Worm (Caenorhabditis elegans) whole organism, mixed stage, embryonic: ENCODE data around the gene C40C9.3.

Experiments
- M03D4.4 ChIP-seq: sonication (generic microtip); optimal IDR thresholded peaks from 2 replicates; lab custom pipeline; 2017; ENCODE audit warnings: mild to moderate bottlenecking, missing genetic modification characterization, missing compliant biosample characterization
- bed-3 ChIP-seq: fragments of 200-800 bp; sonication (Bioruptor generic); optimal IDR thresholded peaks from 3 replicates; lab custom pipeline; 2018; ENCODE audit warnings: mild to moderate bottlenecking, missing genetic modification characterization, moderate library complexity, missing compliant biosample characterization
- blmp-1 ChIP-seq: fragments of 150-350 bp; optimal IDR thresholded peaks from 2 replicates; lab custom pipeline; 2014; ENCODE audit warnings: missing biosample characterization, missing genetic modification characterization
- ceh-39 ChIP-seq: fragments of 150-350 bp; optimal IDR thresholded peaks from 2 replicates; lab custom pipeline; 2014; ENCODE audit warnings: missing biosample characterization, missing genetic modification characterization
- ceh-43 ChIP-seq: fragments of 200-800 bp; sonication (Bioruptor generic); optimal IDR thresholded peaks from 2 replicates; lab custom pipeline; 2018; ENCODE audit warnings: mild to moderate bottlenecking, missing genetic modification characterization, moderate library complexity, missing compliant biosample characterization
- ceh-83 ChIP-seq: fragments of 200-800 bp; sonication (Bioruptor generic); optimal IDR thresholded peaks from 2 replicates; lab custom pipeline; 2018; ENCODE audit warnings: mild to moderate bottlenecking, missing genetic modification characterization, missing compliant biosample characterization
- ces-1 ChIP-seq: fragments of 150-350 bp; optimal IDR thresholded peaks from 2 replicates; lab custom pipeline; 2014; ENCODE audit warnings: missing biosample characterization, missing genetic modification reagents, missing genetic modification characterization
- cnd-1 ChIP-seq: fragments of 200-800 bp; sonication (Bioruptor generic); optimal IDR thresholded peaks from 2 replicates; lab custom pipeline; 2018; ENCODE audit warnings: mild to moderate bottlenecking, missing genetic modification characterization, missing compliant biosample characterization
- drap-1 ChIP-seq: fragments of 200-800 bp; sonication (Bioruptor generic); optimal IDR thresholded peaks from 3 replicates; lab custom pipeline; 2018; ENCODE audit warnings: mild to moderate bottlenecking, missing genetic modification characterization, missing compliant biosample characterization
- elt-1 ChIP-seq: sonication (generic microtip); optimal IDR thresholded peaks from 2 replicates; lab custom pipeline; 2017; ENCODE audit warnings: missing genetic modification characterization, mild to moderate bottlenecking, missing compliant biosample characterization, antibody characterized with exemption, moderate library complexity, borderline replicate concordance; ENCODE audit not compliant: insufficient read depth
- elt-3 ChIP-seq: fragments of 150-350 bp; optimal IDR thresholded peaks from 2 replicates; lab custom pipeline; 2014; ENCODE audit warnings: missing biosample characterization, missing genetic modification characterization
- flh-1 ChIP-seq: fragments of 200-800 bp; sonication (Bioruptor generic); optimal IDR thresholded peaks from 2 replicates; lab custom pipeline; 2018; ENCODE audit warnings: mild to moderate bottlenecking, missing genetic modification characterization, moderate library complexity, missing compliant biosample characterization
- ham-2 ChIP-seq: fragments of 200-800 bp; sonication (Bioruptor generic); optimal IDR thresholded peaks from 2 replicates; lab custom pipeline; 2018; ENCODE audit warnings: mild to moderate bottlenecking, missing genetic modification characterization, missing compliant biosample characterization
- hlh-1 ChIP-seq: fragments of 150-350 bp; optimal IDR thresholded peaks from 2 replicates; lab custom pipeline; 2014; ENCODE audit warnings: missing biosample characterization, missing genetic modification reagents, missing genetic modification characterization
- lin-13 ChIP-seq: fragments of 150-350 bp; optimal IDR thresholded peaks from 2 replicates; lab custom pipeline; 2014; ENCODE audit warnings: missing biosample characterization, missing genetic modification characterization
- lin-32 ChIP-seq: fragments of 200-800 bp; sonication (Bioruptor generic); optimal IDR thresholded peaks from 2 replicates; lab custom pipeline; 2018; ENCODE audit warnings: mild to moderate bottlenecking, missing genetic modification characterization, missing compliant biosample characterization
- lsy-2 ChIP-seq: fragments of 150-350 bp; optimal IDR thresholded peaks from 2 replicates; lab custom pipeline; 2014; ENCODE audit warnings: missing biosample characterization, missing genetic modification characterization
- mab-5 ChIP-seq: fragments of 150-350 bp; optimal IDR thresholded peaks from 2 replicates; lab custom pipeline; 2014; ENCODE audit warnings: missing biosample characterization, missing genetic modification characterization
- mep-1 ChIP-seq: fragments of 150-350 bp; optimal IDR thresholded peaks from 2 replicates; lab custom pipeline; 2017; ENCODE audit warnings: missing biosample characterization, missing genetic modification reagents, missing genetic modification characterization, inconsistent platforms
- mls-2 ChIP-seq: sonication (generic microtip); optimal IDR thresholded peaks from 2 replicates; lab custom pipeline; 2016; ENCODE audit warnings: mild to moderate bottlenecking, missing genetic modification characterization, moderate library complexity, missing compliant biosample characterization
- nhr-12 ChIP-seq: fragments of 150-350 bp; optimal IDR thresholded peaks from 2 replicates; lab custom pipeline; 2014; ENCODE audit warnings: missing biosample characterization, missing genetic modification characterization
- nhr-2 ChIP-seq: fragments of 150-350 bp; optimal IDR thresholded peaks from 2 replicates; lab custom pipeline; 2014; ENCODE audit warnings: missing biosample characterization, missing genetic modification characterization
- nhr-237 ChIP-seq: fragments of 150-350 bp; optimal IDR thresholded peaks from 2 replicates; lab custom pipeline; 2014; ENCODE audit warnings: missing biosample characterization, missing genetic modification characterization
- nhr-28 ChIP-seq: fragments of 150-350 bp; optimal IDR thresholded peaks from 2 replicates; lab custom pipeline; 2014; ENCODE audit warnings: missing biosample characterization, missing genetic modification characterization
- nhr-76 ChIP-seq: sonication (generic microtip); optimal IDR thresholded peaks from 2 replicates; lab custom pipeline; 2017; ENCODE audit warnings: missing biosample characterization, missing genetic modification characterization
- pha-4 ChIP-seq: fragments of 150-350 bp; optimal IDR thresholded peaks from 2 replicates; lab custom pipeline; 2018; ENCODE audit warnings: missing biosample characterization, missing genetic modification reagents, missing genetic modification characterization
- sem-2 ChIP-seq: fragments of 200-800 bp; sonication (Bioruptor generic); optimal IDR thresholded peaks from 2 replicates; lab custom pipeline; 2018; ENCODE audit warnings: mild to moderate bottlenecking, missing genetic modification characterization, missing compliant biosample characterization
- snpc-4 ChIP-seq: fragments of 150-350 bp; optimal IDR thresholded peaks from 2 replicates; lab custom pipeline; 2014; ENCODE audit warnings: missing biosample characterization, missing genetic modification characterization
- sptf-1 ChIP-seq: sonication (generic microtip); optimal IDR thresholded peaks from 2 replicates; lab custom pipeline; 2017; ENCODE audit warnings: mild to moderate bottlenecking, missing genetic modification characterization, moderate library complexity, missing compliant biosample characterization
- tbx-8 ChIP-seq: fragments of 200-800 bp; sonication (Bioruptor generic); optimal IDR thresholded peaks from 2 replicates; lab custom pipeline; 2018; ENCODE audit warnings: mild to moderate bottlenecking, missing genetic modification characterization, moderate library complexity, missing compliant biosample characterization
- unc-120 ChIP-seq: sonication (generic microtip); optimal IDR thresholded peaks from 2 replicates; lab custom pipeline; 2017; ENCODE audit warnings: missing genetic modification characterization, missing compliant biosample characterization; ENCODE audit not compliant: poor library complexity, severe bottlenecking
- unc-39 ChIP-seq: fragments of 150-350 bp; optimal IDR thresholded peaks from 2 replicates; lab custom pipeline; 2014; ENCODE audit warnings: missing biosample characterization, missing genetic modification characterization
- unc-62 ChIP-seq: fragments of 150-350 bp; optimal IDR thresholded peaks from 2 replicates; lab custom pipeline; 2014; ENCODE audit warnings: missing biosample characterization, missing genetic modification reagents, missing genetic modification characterization
- zip-8 ChIP-seq: fragments of 150-350 bp; optimal IDR thresholded peaks from 2 replicates; lab custom pipeline; 2014; ENCODE audit warnings: missing biosample characterization, missing genetic modification characterization
- ztf-11 ChIP-seq: fragments of 150-350 bp; optimal IDR thresholded peaks from 2 replicates; lab custom pipeline; 2014; ENCODE audit warnings: missing biosample characterization, missing genetic modification characterization

The C40C9.3 gene

DNA sequence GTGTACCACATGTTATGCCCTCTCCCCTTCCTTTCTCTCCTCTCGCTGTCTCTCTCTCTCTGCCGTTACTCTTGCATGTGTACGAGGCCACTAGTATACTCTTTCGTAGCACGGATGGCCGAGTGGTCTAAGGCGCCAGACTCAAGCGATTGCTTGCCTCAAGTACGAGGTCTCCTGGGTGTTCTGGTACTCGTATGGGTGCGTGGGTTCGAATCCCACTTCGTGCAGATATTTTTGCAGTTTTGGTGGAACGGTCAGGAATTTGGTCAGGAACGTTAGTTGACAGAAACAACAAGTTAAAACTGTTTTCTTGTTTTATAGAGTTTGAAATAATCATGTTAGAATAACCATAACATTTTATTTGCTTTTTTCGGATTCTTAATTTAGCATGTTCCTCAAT, 18.0 kb downstream of the C40C9.3 start (continued):
- TF ChIP-seq ztf-11 (tag; lab: Kevin White, UChicago) = peak; percentile 81

DNA sequence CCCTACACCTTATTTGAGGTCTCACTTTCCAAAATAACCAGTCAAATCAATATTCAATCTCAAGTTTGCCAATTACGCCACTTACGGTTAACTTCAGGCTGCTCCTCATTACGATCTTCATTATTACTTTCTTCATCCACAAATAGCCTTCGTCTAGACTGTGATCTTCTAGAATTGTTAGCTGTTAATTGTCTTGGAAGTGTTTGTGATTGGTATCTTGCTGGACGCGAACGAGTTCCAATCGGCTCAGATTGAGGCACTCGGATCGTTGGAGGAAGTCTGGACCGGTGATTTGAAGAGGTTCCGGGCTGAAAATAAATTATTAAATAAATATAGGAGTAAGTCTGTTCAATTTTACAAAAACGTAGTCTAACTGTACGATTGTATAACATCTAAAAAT, 19.5 kb downstream of the C40C9.3 start:
- TF ChIP-seq ceh-83 (GFP tag; lab: Kevin White, UChicago) (no peak), ham-2 (GFP tag; lab: Kevin White, UChicago) (no peak), ceh-43 (no peak), lin-32 (GFP tag; lab: Kevin White, UChicago) (no peak), unc-39 (tag; lab: Kevin White, UChicago) (no peak), mab-5 (tag; lab: Kevin White, UChicago) (no peak), nhr-28 (tag; lab: Kevin White, UChicago) (no peak), sptf-1 (tag; lab: Kevin White, UChicago) (no peak), nhr-237 (tag; lab: Kevin White, UChicago) (no peak), snpc-4 (no peak), elt-1 (tag; lab: Kevin White, UChicago) (no peak)
- TF ChIP-seq, all 35 proteins: peak for 0

ce11 chrX:13668728-13669127, 21.3 kb downstream of the C40C9.3 start, which contains the start of gene C04A11.2:
Gene C04A11.2 (minus strand): TSS chrX:13668828.
- TF ChIP-seq ces-1 (GFP tag; lab: Kevin White, UChicago) = peak; percentile 65
- no peak for TF ChIP-seq lin-32 (GFP tag; lab: Kevin White, UChicago)

ce11 chrX:13669641-13670040, 22.2 kb downstream of the C40C9.3 start:
- no peak for TF ChIP-seq tbx-8 (GFP tag; lab: Kevin White, UChicago)
- TF ChIP-seq nhr-237 (tag; lab: Kevin White, UChicago) = peak; percentile 26
- no peak for TF ChIP-seq unc-39 (tag; lab: Kevin White, UChicago)
- no peak for TF ChIP-seq blmp-1
- TF ChIP-seq lsy-2 (tag; lab: Kevin White, UChicago) = peak; percentile 6
- TF ChIP-seq pha-4 (tag; lab: Kevin White, UChicago) = peak; percentile 80
- no peak for TF ChIP-seq hlh-1
- no peak for TF ChIP-seq bed-3 (GFP tag; lab: Kevin White, UChicago)
- TF ChIP-seq sem-2 = no peak
- no peak for TF ChIP-seq ceh-39
- TF ChIP-seq ham-2 (GFP tag; lab: Kevin White, UChicago) = no peak
- TF ChIP-seq zip-8 = no peak
- no peak for TF ChIP-seq nhr-2 (tag; lab: Kevin White, UChicago)
- TF ChIP-seq flh-1 (GFP tag; lab: Kevin White, UChicago) = no peak
- TF ChIP-seq mab-5 (tag; lab: Kevin White, UChicago) = no peak
- no peak for TF ChIP-seq M03D4.4 (tag; lab: Kevin White, UChicago)
- no peak for TF ChIP-seq unc-120
- TF ChIP-seq elt-1 (tag; lab: Kevin White, UChicago) = no peak
- TF ChIP-seq cnd-1 (tag; lab: Kevin White, UChicago) = no peak
- TF ChIP-seq sptf-1 (tag; lab: Kevin White, UChicago) = no peak
- TF ChIP-seq mep-1 (tag; lab: Kevin White, UChicago) = peak; percentile 72
- no peak for TF ChIP-seq mls-2 (tag; lab: Kevin White, UChicago)
- no peak for TF ChIP-seq nhr-28 (tag; lab: Kevin White, UChicago)
- TF ChIP-seq lin-13 (tag; lab: Kevin White, UChicago) = peak; percentile 14
- no peak for TF ChIP-seq nhr-12 (tag; lab: Kevin White, UChicago)
- TF ChIP-seq drap-1 (GFP tag; lab: Kevin White, UChicago) = no peak
- TF ChIP-seq ceh-83 (GFP tag; lab: Kevin White, UChicago) = no peak
- no peak for TF ChIP-seq nhr-76
- no peak for TF ChIP-seq ceh-43
- TF ChIP-seq ces-1 (GFP tag; lab: Kevin White, UChicago) = peak; percentile 33
- TF ChIP-seq snpc-4 = no peak
- no peak for TF ChIP-seq lin-32 (GFP tag; lab: Kevin White, UChicago)
- TF ChIP-seq elt-3 (tag; lab: Kevin White, UChicago) = no peak
- no peak for TF ChIP-seq unc-62 (GFP tag; lab: Kevin White, UChicago)
- no peak for TF ChIP-seq ztf-11 (tag; lab: Kevin White, UChicago)
